Worm (Caenorhabditis elegans): Measurements from ENCODE around the gene srd-48.

The srd-48 gene

DNA sequence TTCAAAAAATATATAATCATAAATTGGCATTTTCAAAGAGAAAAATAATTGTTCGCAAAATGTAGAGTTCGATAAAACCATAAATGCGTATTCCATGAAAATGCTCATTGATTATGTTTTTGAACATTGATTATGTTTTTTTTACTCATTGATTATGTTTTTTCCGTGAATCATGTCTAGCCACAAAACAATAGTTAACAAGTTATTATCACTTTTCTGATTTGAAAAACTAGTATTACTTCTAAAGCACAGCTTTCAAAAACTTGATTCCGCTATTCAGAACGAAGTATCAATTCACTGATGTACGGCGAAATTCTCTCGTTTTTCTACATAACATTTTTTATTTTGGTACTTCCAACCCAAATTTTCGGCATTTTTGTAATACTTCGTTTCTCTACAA is at the start of gene srd-48:
Gene srd-48, plus strand, starts transcription at position 301 of the 400 bp plus-strand sequence.
- TF ChIP-seq ets-4 (GFP tag; optimal IDR thresholded peaks at IDR 0.05): no peak
- TF ChIP-seq F49E8.2 (tag; optimal IDR thresholded peaks at IDR 0.05; ENCODE audit: insufficient read depth): no peak
- TF ChIP-seq xnd-1 (tag; optimal IDR thresholded peaks at IDR 0.05): no peak
- no peak for TF ChIP-seq aptf-3 (GFP tag; IDR thresholded peaks at IDR 0.05)
- no peak for TF ChIP-seq him-1 (tag; optimal IDR thresholded peaks at IDR 0.05)
- TF ChIP-seq madf-3 (GFP tag; IDR thresholded peaks at IDR 0.05): no peak
- TF ChIP-seq tlf-1 (GFP tag; optimal IDR thresholded peaks at IDR 0.05): no peak
- no peak for TF ChIP-seq B0035.1 (tag; optimal IDR thresholded peaks at IDR 0.05)
- no peak for TF ChIP-seq nhr-27 (tag; optimal IDR thresholded peaks at IDR 0.05)
- no peak for TF ChIP-seq let-526 (GFP tag; IDR thresholded peaks at IDR 0.05)
- no peak for TF ChIP-seq tbx-9 (tag; optimal IDR thresholded peaks at IDR 0.05; ENCODE audit: borderline replicate concordance)
- TF ChIP-seq mxl-1 (tag; optimal IDR thresholded peaks at IDR 0.05): no peak
- no peak for TF ChIP-seq lin-40 (tag; optimal IDR thresholded peaks at IDR 0.05)
- no peak for TF ChIP-seq efl-1 (GFP tag; optimal IDR thresholded peaks at IDR 0.05)
- no peak for TF ChIP-seq madf-8 (GFP tag; conservative IDR thresholded peaks at IDR 0.05)
- no peak for TF ChIP-seq egrh-3 (GFP tag; IDR thresholded peaks at IDR 0.05)

ce11 chrX:12288254-12288653 is 47.7 kb upstream of the srd-48 start, which contains the start of gene C04B4.5:
TSS of gene C04B4.5 (minus strand) at chrX:12288354.
- TF ChIP-seq nhr-90 (tag; optimal IDR thresholded peaks at IDR 0.05): no peak

- no peak for TF ChIP-seq F33H1.4 (GFP tag; IDR thresholded peaks at IDR 0.05)
- TF ChIP-seq rcor-1 (GFP tag; IDR thresholded peaks at IDR 0.05): no peak
- no peak for TF ChIP-seq lin-54 (GFP tag; optimal IDR thresholded peaks at IDR 0.05)
- no peak for TF ChIP-seq ceh-100 (GFP tag; IDR thresholded peaks at IDR 0.05)
- no peak for TF ChIP-seq tlf-1 (GFP tag; optimal IDR thresholded peaks at IDR 0.05)
- TF ChIP-seq repo-1 (tag; optimal IDR thresholded peaks at IDR 0.05): no peak
- no peak for TF ChIP-seq ztf-3 (GFP tag; optimal IDR thresholded peaks at IDR 0.05)
- TF ChIP-seq ZK185.1 (tag; optimal IDR thresholded peaks at IDR 0.05; ENCODE audit: poor library complexity, severe bottlenecking): no peak
- TF ChIP-seq ztf-22 (GFP tag; optimal IDR thresholded peaks at IDR 0.05): no peak
- TF ChIP-seq snpc-4 (GFP tag; optimal IDR thresholded peaks at IDR 0.05): no peak
- no peak for TF ChIP-seq snpc-4 (tag; optimal IDR thresholded peaks at IDR 0.05)
- TF ChIP-seq F10E7.11 (tag; optimal IDR thresholded peaks at IDR 0.05): no peak
- TF ChIP-seq let-607 (tag; optimal IDR thresholded peaks at IDR 0.05): no peak
- no peak for TF ChIP-seq madf-6 (GFP tag; IDR thresholded peaks at IDR 0.05)
- no peak for TF ChIP-seq let-526 (GFP tag; IDR thresholded peaks at IDR 0.05)
- TF ChIP-seq attf-6 (GFP tag; IDR thresholded peaks at IDR 0.05): no peak
- no peak for TF ChIP-seq hlh-12 (tag; optimal IDR thresholded peaks at IDR 0.05)
- TF ChIP-seq gei-17 (GFP tag; optimal IDR thresholded peaks at IDR 0.05): no peak
- TF ChIP-seq ceh-79 (tag; optimal IDR thresholded peaks at IDR 0.05): no peak
- TF ChIP-seq unc-130 (GFP tag; optimal IDR thresholded peaks at IDR 0.05): no peak
Measured at ce11 chrX:12290539-12290938, 45.4 kb upstream of the srd-48 start, which contains the start of gene C04B4.4. TSS of gene C04B4.4 (plus strand) at chrX:12290839.

DNA sequence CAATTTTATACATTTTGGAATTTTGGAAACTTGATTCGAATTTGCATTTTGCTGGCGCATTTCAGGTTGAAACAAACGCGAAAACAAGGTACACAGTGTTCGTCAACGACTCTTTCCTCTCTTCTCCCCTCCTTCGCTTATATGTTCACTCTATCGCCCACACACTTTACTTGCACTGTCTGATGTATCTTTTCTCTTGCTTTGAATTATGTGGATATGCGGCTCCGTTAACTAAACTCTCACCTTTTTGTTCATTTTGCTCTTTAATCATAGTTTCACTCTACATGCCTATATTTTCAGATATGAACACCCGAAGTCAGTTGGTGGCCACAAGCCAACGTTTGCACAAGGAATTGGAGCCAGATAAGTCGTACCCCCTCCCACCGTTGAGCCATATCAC is 41.6 kb upstream of the srd-48 start, which contains the start of gene W06D11.1:
Gene W06D11.1, plus strand, starts transcription at position 301 of the 400 bp plus-strand sequence.
- no peak for TF ChIP-seq Y53G8AR.9 (GFP tag; conservative IDR thresholded peaks at IDR 0.05)

All from whole organism, young adult.